Worm (Caenorhabditis elegans) whole organism, mixed stage, embryonic: ENCODE results near the gene str-178.

ENCODE experiments used
- ces-1 ChIP-seq: fragments of 150-350 bp; optimal IDR thresholded peaks from 2 replicates; lab custom pipeline; 2014; ENCODE audit warnings: missing biosample characterization, missing genetic modification reagents, missing genetic modification characterization
- snpc-4 ChIP-seq: fragments of 150-350 bp; optimal IDR thresholded peaks from 2 replicates; lab custom pipeline; 2014; ENCODE audit warnings: missing biosample characterization, missing genetic modification characterization
- sptf-1 ChIP-seq: sonication (generic microtip); optimal IDR thresholded peaks from 2 replicates; lab custom pipeline; 2017; ENCODE audit warnings: mild to moderate bottlenecking, missing genetic modification characterization, moderate library complexity, missing compliant biosample characterization
- unc-120 ChIP-seq: sonication (generic microtip); optimal IDR thresholded peaks from 2 replicates; lab custom pipeline; 2017; ENCODE audit warnings: missing genetic modification characterization, missing compliant biosample characterization; ENCODE audit not compliant: poor library complexity, severe bottlenecking
- ztf-11 ChIP-seq: fragments of 150-350 bp; optimal IDR thresholded peaks from 2 replicates; lab custom pipeline; 2014; ENCODE audit warnings: missing biosample characterization, missing genetic modification characterization

- TF ChIP-seq unc-120 (tag; lab: Kevin White, UChicago) (no peak), sptf-1 (tag; lab: Kevin White, UChicago) (no peak), ces-1 (GFP tag; lab: Kevin White, UChicago) (no peak), ztf-11 (no peak), snpc-4 (tag; lab: Kevin White, UChicago) (no peak)
Observed at ce11 chrV:12711999-12712398, 4.3 kb downstream of the str-178 start, which contains the start of gene R11D1.3.
